Fruit fly (Drosophila melanogaster) Kc167 (cell line): ENCODE measurements around the gene CG42329.

Experiments
- Sin3A ChIP-seq: fragments of >200 bp; optimal IDR thresholded peaks from 2 replicates; lab custom pipeline; 2018; ENCODE audit warnings: missing external identifiers
- ttk ChIP-seq: sonication (Bioruptor generic); optimal IDR thresholded peaks from 2 replicates; lab custom pipeline; 2017; ENCODE audit warnings: missing external identifiers

dm6 chr2L:1239736-1240135 lies 20.6 kb downstream of the CG42329 start, which contains the start of gene CG5397:
- TF ChIP-seq Sin3A (lab: Kevin White, UChicago) (no peak), ttk (lab: Kevin White, UChicago) (no peak)
